Fruit fly (Drosophila melanogaster): ENCODE data around the gene Pxt.

The Pxt gene

DNA sequence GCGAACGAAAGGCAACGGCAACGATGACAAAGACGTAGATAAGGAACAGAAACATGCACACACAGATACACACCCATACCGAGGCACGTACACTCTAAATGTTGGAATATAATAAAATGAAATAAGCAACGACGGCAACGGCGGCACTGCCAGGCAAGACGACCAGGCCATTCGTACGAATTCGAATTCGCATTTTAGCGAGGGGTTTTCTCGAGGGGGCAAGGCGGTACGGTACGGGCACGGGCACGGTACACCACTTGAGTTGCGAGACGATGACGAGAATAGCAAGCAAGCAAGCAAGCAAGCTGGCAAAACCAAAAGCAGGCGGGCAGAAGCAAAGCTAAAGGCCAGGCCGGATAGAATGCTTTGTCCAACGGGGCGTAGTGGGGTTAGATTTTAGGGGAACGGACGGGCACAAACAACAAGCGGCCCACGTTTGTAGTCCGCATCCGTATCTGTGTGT, 18.1 kb upstream of the Pxt start (continued):
- TF ChIP-seq CG10565 (GFP tag; optimal IDR thresholded peaks at IDR 0.05) (no peak), Six4 (GFP tag; optimal IDR thresholded peaks at IDR 0.05) (no peak), ci (GFP tag; IDR thresholded peaks at IDR 0.05) (no peak), CG7357 (GFP tag; IDR thresholded peaks at IDR 0.05) (no peak), danr (GFP tag; IDR thresholded peaks at IDR 0.05) (no peak), vnd (GFP tag; IDR thresholded peaks at IDR 0.05; ENCODE audit: partially characterized antibody) (no peak), Poxn (GFP tag; IDR thresholded peaks at IDR 0.05) (no peak), CG17829 (tag; optimal IDR thresholded peaks at IDR 0.05) (no peak), CG12769 (tag; optimal IDR thresholded peaks at IDR 0.05) (peak; percentile 37), HmgD (GFP tag; optimal IDR thresholded peaks at IDR 0.05) (no peak), CG14965 (GFP tag; optimal IDR thresholded peaks at IDR 0.05; ENCODE audit: borderline replicate concordance) (no peak), gro (GFP tag; optimal IDR thresholded peaks at IDR 0.05) (peak; percentile 47), lilli (GFP tag; optimal IDR thresholded peaks at IDR 0.05) (no peak), zf30C (GFP tag; optimal IDR thresholded peaks at IDR 0.05) (peak; percentile 51), Gug (GFP tag; IDR thresholded peaks at IDR 0.05) (no peak), gce (GFP tag; IDR thresholded peaks at IDR 0.05) (no peak), CG10979 (tag; optimal IDR thresholded peaks at IDR 0.05) (no peak), CG7745 (tag; optimal IDR thresholded peaks at IDR 0.05) (no peak), Dfd (GFP tag; optimal IDR thresholded peaks at IDR 0.05) (no peak), ash1 (GFP tag; optimal IDR thresholded peaks at IDR 0.05) (peak; percentile 12), CG9932 (GFP tag; IDR thresholded peaks at IDR 0.05) (peak; percentile 29), Hand (GFP tag; optimal IDR thresholded peaks at IDR 0.05) (no peak), abd-A (tag; optimal IDR thresholded peaks at IDR 0.05) (peak; percentile 78), E2f1 (GFP tag; IDR thresholded peaks at IDR 0.05) (no peak), CG10321 (GFP tag; IDR thresholded peaks at IDR 0.05) (no peak), ato (GFP tag; IDR thresholded peaks at IDR 0.05; ENCODE audit: partially characterized antibody) (no peak), CG4730 (GFP tag; IDR thresholded peaks at IDR 0.05) (no peak), ssp (GFP tag; IDR thresholded peaks at IDR 0.05) (no peak), CG8089 (GFP tag; optimal IDR thresholded peaks at IDR 0.05) (no peak), zfh2 (GFP tag; optimal IDR thresholded peaks at IDR 0.05) (peak; percentile 13), CG2120 (GFP tag; optimal IDR thresholded peaks at IDR 0.05) (peak; percentile 21), CG8944 (GFP tag; optimal IDR thresholded peaks at IDR 0.05) (no peak), ac (GFP tag; optimal IDR thresholded peaks at IDR 0.05) (no peak), CG16779 (GFP tag; IDR thresholded peaks at IDR 0.05) (no peak), schlank (tag; optimal IDR thresholded peaks at IDR 0.05) (no peak), CG13296 (GFP tag; optimal IDR thresholded peaks at IDR 0.05) (no peak), CG10462 (GFP tag; optimal IDR thresholded peaks at IDR 0.05) (no peak), CG1233 (GFP tag; optimal IDR thresholded peaks at IDR 0.05) (no peak), E2f2 (GFP tag; IDR thresholded peaks at IDR 0.05) (no peak), Deaf1 (tag; optimal IDR thresholded peaks at IDR 0.05) (peak; percentile 64), lmd (GFP tag; IDR thresholded peaks at IDR 0.05) (no peak), CG10543 (GFP tag; optimal IDR thresholded peaks at IDR 0.05) (peak; percentile 81), CG12391 (tag; optimal IDR thresholded peaks at IDR 0.05) (no peak), CG32532 (GFP tag; IDR thresholded peaks at IDR 0.05) (no peak), MBD-R2 (GFP tag; IDR thresholded peaks at IDR 0.05) (peak; percentile 25; the same call in 1 of the 2 replicates), Chrac-16 (GFP tag; optimal IDR thresholded peaks at IDR 0.05) (no peak), tap (tag; optimal IDR thresholded peaks at IDR 0.05) (no peak), Mad (GFP tag; optimal IDR thresholded peaks at IDR 0.05) (no peak), lbe (GFP tag; optimal IDR thresholded peaks at IDR 0.05) (no peak), CG18476 (GFP tag; optimal IDR thresholded peaks at IDR 0.05) (no peak), pfk (GFP tag; optimal IDR thresholded peaks at IDR 0.05) (peak; percentile 58), Dp (GFP tag; optimal IDR thresholded peaks at IDR 0.05) (no peak)

Data from whole organism, embryonic.